Fruit fly (Drosophila melanogaster): ENCODE results near the gene Dcr-1.

DNA sequence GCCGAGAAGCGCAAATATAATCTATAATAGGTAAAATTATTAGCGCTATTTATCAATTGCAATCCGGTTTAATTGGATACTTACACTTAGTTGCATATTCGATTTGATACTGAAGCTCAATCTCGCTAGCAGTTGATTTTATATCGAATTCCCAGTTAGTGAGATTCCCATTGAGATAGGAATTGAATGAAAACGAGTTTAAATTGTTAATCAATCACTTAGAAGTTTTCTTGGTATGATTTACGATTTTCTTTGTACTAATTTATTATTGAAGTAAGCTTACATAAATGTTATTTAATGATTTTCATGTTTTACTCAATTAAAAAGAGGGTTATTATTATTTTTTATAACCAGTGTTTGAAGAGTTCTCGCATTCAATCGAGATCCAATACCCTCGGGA lies 28.7 kb upstream of the Dcr-1 start, which contains the start of gene CG43092:
- TF ChIP-seq lz (GFP tag; optimal IDR thresholded peaks at IDR 0.05), result no peak
- TF ChIP-seq Sox102F (GFP tag; optimal IDR thresholded peaks at IDR 0.05), result no peak
- TF ChIP-seq fd85E (GFP tag; optimal IDR thresholded peaks at IDR 0.05), result no peak
- TF ChIP-seq CG6854 (GFP tag; optimal IDR thresholded peaks at IDR 0.05), result no peak

All from whole organism, prepupa.